Worm (Caenorhabditis elegans): ENCODE measurements around the gene C06A12.3.

DNA sequence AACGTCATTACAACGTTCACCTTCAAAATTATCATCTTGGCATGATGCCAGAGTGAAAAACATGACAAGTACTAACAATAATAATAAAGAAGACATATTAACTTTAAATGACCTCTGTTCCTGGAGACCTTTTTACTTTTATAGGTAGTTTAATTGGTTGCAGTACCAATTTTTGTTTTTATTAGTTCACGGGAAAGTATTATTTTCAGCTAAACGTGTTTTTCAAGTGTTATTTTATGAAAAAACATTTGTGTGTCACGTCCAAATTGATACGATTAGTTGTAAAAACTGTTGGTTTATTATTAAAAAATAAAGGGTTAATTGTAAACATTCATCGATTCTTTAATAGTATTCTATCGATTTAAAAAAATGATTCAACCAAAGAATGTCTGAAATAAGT is 48.2 kb downstream of the C06A12.3 start, which contains the start of gene grl-24:
- TF ChIP-seq ama-1 (optimal IDR thresholded peaks at IDR 0.05) (no peak), ceh-9 (tag; optimal IDR thresholded peaks at IDR 0.05) (no peak), ceh-34 (tag; optimal IDR thresholded peaks at IDR 0.05) (no peak), nfya-1 (tag; optimal IDR thresholded peaks at IDR 0.05) (no peak), pha-4 (tag; optimal IDR thresholded peaks at IDR 0.05) (no peak), fkh-10 (GFP tag; optimal IDR thresholded peaks at IDR 0.05) (no peak)

Measured in whole organism, late embryonic.